Worm (Caenorhabditis elegans) whole organism, late embryonic: ENCODE measurements around the gene Y61A9LA.7.

Experiments used
- F13H6.1 ChIP-seq: sonication (generic microtip); optimal IDR thresholded peaks from 2 replicates; lab custom pipeline; 2016; ENCODE audit warnings: missing genetic modification characterization, missing compliant biosample characterization
- ama-1 ChIP-seq: fragments of 150-350 bp; optimal IDR thresholded peaks from 2 replicates; lab custom pipeline; 2014
- ceh-14 ChIP-seq: sonication (generic microtip); optimal IDR thresholded peaks from 2 replicates; lab custom pipeline; 2016; ENCODE audit warnings: missing genotype, missing genetic modification characterization, missing compliant biosample characterization
- ceh-22 ChIP-seq: sonication (generic microtip); optimal IDR thresholded peaks from 2 replicates; lab custom pipeline; 2017; ENCODE audit warnings: missing biosample characterization, missing genetic modification characterization
- che-1 ChIP-seq: sonication (generic microtip); optimal IDR thresholded peaks from 2 replicates; lab custom pipeline; 2016; ENCODE audit warnings: mild to moderate bottlenecking, missing genetic modification characterization, missing compliant biosample characterization
- hlh-13 ChIP-seq: fragments of 200-800 bp; sonication (Bioruptor generic); optimal IDR thresholded peaks from 2 replicates; lab custom pipeline; 2018; ENCODE audit warnings: mild to moderate bottlenecking, missing genetic modification characterization, missing compliant biosample characterization
- lin-11 ChIP-seq: fragments of 200-800 bp; sonication (Bioruptor generic); optimal IDR thresholded peaks from 2 replicates; lab custom pipeline; 2018; ENCODE audit warnings: mild to moderate bottlenecking, missing genetic modification characterization, missing compliant biosample characterization
- nhr-11 ChIP-seq: fragments of 150-350 bp; optimal IDR thresholded peaks from 2 replicates; lab custom pipeline; 2014; ENCODE audit warnings: missing biosample characterization, missing genetic modification characterization
- nhr-232 ChIP-seq: sonication (generic microtip); optimal IDR thresholded peaks from 2 replicates; lab custom pipeline; 2016; ENCODE audit warnings: missing genetic modification characterization, missing compliant biosample characterization
- sox-4 ChIP-seq: sonication (generic microtip); optimal IDR thresholded peaks from 2 replicates; lab custom pipeline; 2017; ENCODE audit warnings: mild to moderate bottlenecking, missing genetic modification characterization, inconsistent platforms, missing compliant biosample characterization
- unc-55 ChIP-seq: sonication (generic microtip); optimal IDR thresholded peaks from 2 replicates; lab custom pipeline; 2017; ENCODE audit warnings: missing biosample characterization, missing genetic modification reagents, missing genetic modification characterization
- unc-86 ChIP-seq: sonication (generic microtip); optimal IDR thresholded peaks from 2 replicates; lab custom pipeline; 2016; ENCODE audit warnings: missing genetic modification characterization, missing compliant biosample characterization

DNA sequence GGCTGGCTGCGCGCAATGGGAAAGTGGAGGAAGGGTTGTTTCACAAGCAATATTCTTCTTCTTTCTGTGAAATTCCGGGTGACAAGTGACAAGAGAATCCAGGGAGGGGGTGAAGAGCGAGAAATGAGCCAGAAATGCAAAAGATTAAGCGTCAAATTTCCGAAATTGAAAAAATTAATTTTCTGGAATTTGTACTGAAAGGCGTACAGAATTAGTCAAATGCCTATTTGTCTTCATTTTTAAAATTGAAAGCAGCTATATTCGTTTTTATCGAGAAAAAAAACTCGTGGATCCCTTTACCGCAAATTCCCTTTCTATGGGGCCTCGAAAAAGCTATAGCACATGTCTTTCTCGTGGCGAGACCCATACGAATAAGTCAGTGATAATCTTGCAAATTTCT is 23.9 kb downstream of the Y61A9LA.7 start:
- TF ChIP-seq sox-4 (tag; lab: Kevin White, UChicago) (no peak), unc-86 (no peak), che-1 (tag; lab: Kevin White, UChicago) (no peak), lin-11 (tag; lab: Kevin White, UChicago) (no peak), hlh-13 (no peak), nhr-232 (tag; lab: Kevin White, UChicago) (no peak), unc-55 (GFP tag; lab: Kevin White, UChicago) (no peak), ama-1 (lab: Kevin White, UChicago) (no peak), ceh-14 (tag; lab: Kevin White, UChicago) (peak; percentile 15), F13H6.1 (tag; lab: Kevin White, UChicago) (no peak), nhr-11 (no peak), ceh-22 (tag; lab: Kevin White, UChicago) (no peak)
